Worm (Caenorhabditis elegans): ENCODE results near the gene arrd-17.

DNA sequence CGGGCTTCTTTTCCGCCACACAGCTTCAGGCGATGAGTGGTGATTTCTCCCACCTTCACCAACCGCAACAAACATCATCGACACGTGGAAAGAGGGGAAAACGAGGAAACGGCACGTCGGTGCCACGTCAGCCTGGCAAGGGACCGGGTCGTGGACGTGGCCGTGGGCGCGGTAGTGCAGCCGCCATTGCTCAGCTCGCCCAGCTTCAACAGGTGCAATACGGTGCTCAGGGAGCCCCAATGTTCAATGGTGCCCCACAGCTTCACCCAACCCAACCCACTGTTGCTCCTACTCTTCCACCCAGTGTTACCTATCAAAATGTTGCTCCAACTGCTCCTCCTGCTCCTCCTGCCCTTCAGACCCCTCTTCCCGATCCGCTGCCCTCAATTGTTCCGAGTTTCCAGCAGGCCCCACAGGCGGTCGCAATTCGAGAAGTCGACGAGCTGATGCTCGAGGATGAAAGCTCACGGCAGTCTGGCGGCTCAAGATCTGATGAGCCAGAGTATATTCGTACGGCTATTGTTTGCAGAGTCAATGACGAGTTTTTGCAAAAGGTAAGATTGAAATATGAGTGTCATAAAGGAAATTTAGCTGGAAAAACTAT is 15.4 kb upstream of the arrd-17 start:
- TF ChIP-seq ztf-23 (GFP tag; IDR thresholded peaks at IDR 0.05) (no peak), ztf-29 (GFP tag; IDR thresholded peaks at IDR 0.05) (no peak), flt-1 (GFP tag; IDR thresholded peaks at IDR 0.05) (peak; percentile 48; the same call in 1 of the 2 replicates), med-1 (GFP tag; optimal IDR thresholded peaks at IDR 0.05; ENCODE audit: insufficient read depth) (no peak), ref-1 (GFP tag; conservative IDR thresholded peaks at IDR 0.05) (no peak), klf-2 (GFP tag; conservative IDR thresholded peaks at IDR 0.05) (no peak), T22C8.4 (GFP tag; IDR thresholded peaks at IDR 0.05) (no peak)
